Worm (Caenorhabditis elegans) whole organism, midembryonic: ENCODE measurements around the gene srw-12.

Source experiments
- med-1 ChIP-seq: sonication (generic microtip); optimal IDR thresholded peaks from 2 replicates; lab custom pipeline; 2017; ENCODE audit warnings: missing genetic modification characterization, mild to moderate bottlenecking, missing compliant biosample characterization, antibody characterized with exemption, missing genetic modification reagents; ENCODE audit not compliant: insufficient read depth
- ref-1 ChIP-seq: fragments of 200-800 bp; sonication (Bioruptor generic); conservative IDR thresholded peaks from 2 replicates; pipeline ENCODE4 v1.3.6; 2022; ENCODE audit warnings: missing genetic modification reagents, missing genetic modification characterization, missing compliant biosample characterization

ce11 chrV:15193909-15194308 is 44.5 kb downstream of the srw-12 start, which contains the start of gene Y75B12B.13:
- TF ChIP-seq med-1 (GFP tag; lab: Kevin White, UChicago): no peak
- no peak for TF ChIP-seq ref-1
